Worm (Caenorhabditis elegans) whole organism, L4 larva: ENCODE data around the gene F54C9.9.

ENCODE experiments used
- F10B5.3 ChIP-seq: sonication (generic microtip); optimal IDR thresholded peaks from 2 replicates; lab custom pipeline; 2016; ENCODE audit warnings: mild to moderate bottlenecking, missing genetic modification characterization, missing compliant biosample characterization
- F44E2.7 ChIP-seq: fragments of 200-800 bp; sonication (Bioruptor generic); IDR thresholded peaks from 2 replicates; pipeline ENCODE4 v2.1.2; 2022; ENCODE audit warnings: missing genetic modification characterization, missing compliant biosample characterization
- R02D3.7 ChIP-seq: fragments of 150-350 bp; sonication (generic microtip); optimal IDR thresholded peaks from 3 replicates; lab custom pipeline; 2014; ENCODE audit warnings: missing biosample characterization, missing genetic modification characterization
- T20F7.1 ChIP-seq: fragments of 200-800 bp; sonication (Bioruptor generic); optimal IDR thresholded peaks from 2 replicates; lab custom pipeline; 2018; ENCODE audit warnings: mild to moderate bottlenecking, missing genetic modification characterization, missing compliant biosample characterization
- T26A8.4 ChIP-seq: fragments of 200-800 bp; sonication (Bioruptor generic); IDR thresholded peaks from 2 replicates; pipeline ENCODE4 v1.3.6; 2022; ENCODE audit warnings: missing genetic modification characterization, missing compliant biosample characterization
- aly-2 ChIP-seq: sonication (generic microtip); optimal IDR thresholded peaks from 2 replicates; lab custom pipeline; 2018; ENCODE audit warnings: missing biosample characterization, missing genetic modification characterization
- arid-1 ChIP-seq: fragments of 200-800 bp; sonication (Bioruptor generic); conservative IDR thresholded peaks from 2 replicates; pipeline ENCODE4 v1.3.6; 2022; ENCODE audit warnings: missing genetic modification reagents, missing genetic modification characterization, missing compliant biosample characterization
- ceh-62 ChIP-seq: sonication (generic microtip); optimal IDR thresholded peaks from 2 replicates; lab custom pipeline; 2017; ENCODE audit warnings: missing biosample characterization, missing genetic modification characterization
- ceh-82 ChIP-seq: sonication (generic microtip); optimal IDR thresholded peaks from 2 replicates; lab custom pipeline; 2017; ENCODE audit warnings: missing biosample characterization, missing genetic modification characterization
- ctbp-1 ChIP-seq: fragments of 200-800 bp; sonication (Bioruptor generic); IDR thresholded peaks from 2 replicates; pipeline ENCODE4 v1.3.6; 2022; ENCODE audit warnings: missing genetic modification reagents, missing genetic modification characterization, missing compliant biosample characterization
- daf-19 ChIP-seq: fragments of 200-800 bp; sonication (Bioruptor generic); conservative IDR thresholded peaks from 2 replicates; pipeline ENCODE4 v1.3.6; 2022; ENCODE audit warnings: missing genetic modification characterization, missing compliant biosample characterization
- daf-8 ChIP-seq: fragments of 200-800 bp; sonication (Bioruptor generic); IDR thresholded peaks from 2 replicates; pipeline ENCODE4 v1.3.6; 2022; ENCODE audit warnings: missing genetic modification characterization, missing compliant biosample characterization
- dpl-1 ChIP-seq: fragments of 150-350 bp; optimal IDR thresholded peaks from 2 replicates; lab custom pipeline; 2014; ENCODE audit warnings: missing biosample characterization, missing genetic modification reagents, missing genetic modification characterization
- fkh-10 ChIP-seq: fragments of 150-350 bp; optimal IDR thresholded peaks from 2 replicates; lab custom pipeline; 2014; ENCODE audit warnings: missing biosample characterization, missing genetic modification reagents, missing genetic modification characterization
- fos-1 ChIP-seq: fragments of 150-350 bp; optimal IDR thresholded peaks from 2 replicates; lab custom pipeline; 2014; ENCODE audit warnings: missing biosample characterization, missing genetic modification characterization
- hif-1 ChIP-seq, 2 experiments: sonication (generic microtip); optimal IDR thresholded peaks; 2 replicates each; lab custom pipeline; 2016 to 2017; ENCODE audit warnings: missing compliant biosample characterization in 2 of 2, missing genetic modification characterization in 2 of 2, missing genetic modification reagents in 2 of 2, missing genotype in 2 of 2, mild to moderate bottlenecking in 1 of 2
- jun-1 ChIP-seq: fragments of 150-350 bp; optimal IDR thresholded peaks from 2 replicates; lab custom pipeline; 2014; ENCODE audit warnings: missing biosample characterization, missing genetic modification reagents, missing genetic modification characterization
- lim-7 ChIP-seq: fragments of 200-800 bp; sonication (Bioruptor generic); IDR thresholded peaks from 2 replicates; pipeline ENCODE4 v1.3.6; 2022; ENCODE audit warnings: missing genetic modification characterization, missing compliant biosample characterization
- lin-13 ChIP-seq: fragments of 150-350 bp; optimal IDR thresholded peaks from 2 replicates; lab custom pipeline; 2014; ENCODE audit warnings: missing biosample characterization, missing genetic modification reagents, missing genetic modification characterization
- lin-15B ChIP-seq: fragments of 150-350 bp; sonication (generic microtip); optimal IDR thresholded peaks from 3 replicates; lab custom pipeline; 2014; ENCODE audit warnings: missing biosample characterization, missing genetic modification characterization
- lin-38 ChIP-seq: fragments of 200-800 bp; sonication (Bioruptor generic); IDR thresholded peaks from 2 replicates; pipeline ENCODE4 v1.3.6; 2022; ENCODE audit warnings: missing genetic modification reagents, missing genetic modification characterization, missing compliant biosample characterization
- lir-3 ChIP-seq: sonication (generic microtip); optimal IDR thresholded peaks from 2 replicates; lab custom pipeline; 2016; ENCODE audit warnings: mild to moderate bottlenecking, missing genetic modification characterization, missing compliant biosample characterization
- lsy-2 ChIP-seq, 2 experiments: fragments of 150-350 bp in 1 of 2; sonication (generic microtip) in 1 of 2; optimal IDR thresholded peaks; 2 replicates each; lab custom pipeline; 2014 to 2017; ENCODE audit warnings: missing biosample characterization in 2 of 2, missing genetic modification characterization in 2 of 2
- mep-1 ChIP-seq: fragments of 150-350 bp; sonication (generic microtip); optimal IDR thresholded peaks from 3 replicates; lab custom pipeline; 2014; ENCODE audit warnings: missing biosample characterization, missing genetic modification characterization
- mes-2 ChIP-seq: sonication (generic microtip); optimal IDR thresholded peaks from 2 replicates; lab custom pipeline; 2016; ENCODE audit warnings: missing genotype, mild to moderate bottlenecking, missing genetic modification characterization, missing compliant biosample characterization; ENCODE audit not compliant: poor library complexity, severe bottlenecking
- mxl-2 ChIP-seq: fragments of 200-800 bp; sonication (Bioruptor generic); conservative IDR thresholded peaks from 2 replicates; pipeline ENCODE4 v1.3.6; 2022; ENCODE audit warnings: missing genetic modification reagents, missing genetic modification characterization, missing compliant biosample characterization
- mxl-3 ChIP-seq: fragments of 200-800 bp; sonication (Bioruptor generic); optimal IDR thresholded peaks from 2 replicates; lab custom pipeline; 2018; ENCODE audit warnings: mild to moderate bottlenecking, missing genetic modification characterization, missing compliant biosample characterization
- nhr-11 ChIP-seq: fragments of 150-350 bp; optimal IDR thresholded peaks from 2 replicates; lab custom pipeline; 2014; ENCODE audit warnings: missing biosample characterization, missing genetic modification characterization
- nhr-28 ChIP-seq: fragments of 150-350 bp; optimal IDR thresholded peaks from 2 replicates; lab custom pipeline; 2014; ENCODE audit warnings: missing biosample characterization, missing genetic modification characterization
- nhr-42 ChIP-seq: fragments of 200-800 bp; sonication (Bioruptor generic); IDR thresholded peaks from 2 replicates; pipeline ENCODE4 v1.3.6; 2022; ENCODE audit warnings: missing genetic modification characterization, missing compliant biosample characterization
- nhr-48 ChIP-seq: sonication (generic microtip); optimal IDR thresholded peaks from 2 replicates; lab custom pipeline; 2016; ENCODE audit warnings: mild to moderate bottlenecking, missing genetic modification characterization, missing compliant biosample characterization
- pha-4 ChIP-seq, 2 experiments: fragments of 150-350 bp in 1 of 2; fragments of 200-800 bp in 1 of 2; sonication (Bioruptor generic) in 1 of 2; IDR thresholded peaks in 1 of 2; optimal IDR thresholded peaks in 1 of 2; 2 replicates each; pipeline versions ENCODE4 v1.3.6 to Lab custom; 2014 to 2022; ENCODE audit warnings: missing genetic modification characterization in 2 of 2, missing genetic modification reagents in 2 of 2, missing biosample characterization in 1 of 2, missing compliant biosample characterization in 1 of 2
- saeg-2 ChIP-seq: fragments of 200-800 bp; sonication (Bioruptor generic); IDR thresholded peaks from 2 replicates; pipeline ENCODE4 v1.3.6; 2022; ENCODE audit warnings: missing genetic modification reagents, missing genetic modification characterization, missing compliant biosample characterization
- set-16 ChIP-seq: fragments of 200-800 bp; sonication (Bioruptor generic); IDR thresholded peaks from 2 replicates; pipeline ENCODE4 v1.3.6; 2022; ENCODE audit warnings: missing genetic modification reagents, missing genetic modification characterization, missing compliant biosample characterization
- snpc-1.2 ChIP-seq: fragments of 200-800 bp; sonication (Bioruptor generic); IDR thresholded peaks from 2 replicates; pipeline ENCODE4 v1.3.6; 2022; ENCODE audit warnings: missing genetic modification reagents, missing genetic modification characterization, missing compliant biosample characterization
- tra-1 ChIP-seq: fragments of 200-800 bp; sonication (Bioruptor generic); IDR thresholded peaks from 2 replicates; pipeline ENCODE4 v1.3.6; 2022; ENCODE audit warnings: missing genetic modification reagents, missing genetic modification characterization, missing compliant biosample characterization
- unc-130 ChIP-seq: sonication (generic microtip); optimal IDR thresholded peaks from 2 replicates; lab custom pipeline; 2016; ENCODE audit warnings: missing genetic modification reagents, missing genetic modification characterization, missing compliant biosample characterization
- unc-39 ChIP-seq: sonication (generic microtip); optimal IDR thresholded peaks from 2 replicates; lab custom pipeline; 2017; ENCODE audit warnings: missing biosample characterization, missing genetic modification characterization
- vab-7 ChIP-seq: fragments of 200-800 bp; sonication (Bioruptor generic); IDR thresholded peaks from 2 replicates; pipeline ENCODE4 v1.3.6; 2022; ENCODE audit warnings: missing genetic modification reagents, missing genetic modification characterization, missing compliant biosample characterization
- zip-11 ChIP-seq: fragments of 200-800 bp; sonication (Bioruptor generic); IDR thresholded peaks from 2 replicates; pipeline ENCODE4 v1.3.6; 2022; ENCODE audit warnings: missing genetic modification characterization, missing compliant biosample characterization
- zip-2 ChIP-seq: fragments of 150-350 bp; optimal IDR thresholded peaks from 2 replicates; lab custom pipeline; 2014; ENCODE audit warnings: missing biosample characterization, missing genetic modification characterization

F54C9.9 gene

ce11 chrII:8577509-8578099 lies at the start of gene F54C9.9:
TSS of gene F54C9.9 (plus strand) at chrII:8578049.
- TF ChIP-seq lin-13 (GFP tag; lab: Kevin White, UChicago) (no peak), lsy-2 (tag; optimal IDR thresholded peaks at IDR 0.05; lab: Kevin White, UChicago) (peak in 1 of 2 experiments; percentile 61), daf-19 (GFP tag; lab: Robert Waterston, UW) (no peak), vab-7 (GFP tag; lab: Robert Waterston, UW) (no peak), saeg-2 (GFP tag; lab: Robert Waterston, UW) (no peak), jun-1 (tag; lab: Kevin White, UChicago) (no peak), pha-4 (GFP tag; IDR thresholded peaks at IDR 0.05; lab: Robert Waterston, UW) (peak; percentile 55; the same call in 1 of the 2 replicates), pha-4 (tag; optimal IDR thresholded peaks at IDR 0.05; lab: Kevin White, UChicago) (no peak), nhr-42 (GFP tag; lab: Robert Waterston, UW) (no peak), aly-2 (tag; lab: Kevin White, UChicago) (no peak), tra-1 (no peak), zip-2 (tag; lab: Kevin White, UChicago) (no peak), arid-1 (GFP tag; lab: Robert Waterston, UW) (no peak), daf-8 (GFP tag; lab: Robert Waterston, UW) (no peak), unc-130 (GFP tag; lab: Kevin White, UChicago) (peak; percentile 54), R02D3.7 (tag; lab: Kevin White, UChicago) (no peak), lim-7 (GFP tag; lab: Robert Waterston, UW) (no peak), dpl-1 (GFP tag; lab: Kevin White, UChicago) (peak; percentile 4), nhr-28 (tag; lab: Kevin White, UChicago) (peak; percentile 11), ceh-82 (no peak), lin-38 (GFP tag; lab: Robert Waterston, UW) (peak; percentile 82), snpc-1.2 (GFP tag; lab: Robert Waterston, UW) (peak; percentile 64; the same call in 1 of the 2 replicates), fkh-10 (no peak), mxl-2 (no peak), mxl-3 (GFP tag; lab: Kevin White, UChicago) (no peak), hif-1 (tag; optimal IDR thresholded peaks at IDR 0.05; lab: Kevin White, UChicago) (no peak), F10B5.3 (tag; lab: Kevin White, UChicago) (no peak), F44E2.7 (GFP tag; lab: Robert Waterston, UW) (no peak), nhr-48 (no peak), T26A8.4 (no peak), set-16 (no peak), mep-1 (tag; lab: Kevin White, UChicago) (peak; percentile 2), nhr-11 (no peak), ceh-62 (tag; lab: Kevin White, UChicago) (no peak), lin-15B (tag; lab: Kevin White, UChicago) (no peak), ctbp-1 (GFP tag; lab: Robert Waterston, UW) (no peak), T20F7.1 (GFP tag; lab: Kevin White, UChicago) (no peak), zip-11 (GFP tag; lab: Robert Waterston, UW) (no peak), fos-1 (tag; lab: Kevin White, UChicago) (no peak), lir-3 (tag; lab: Kevin White, UChicago) (no peak), mes-2 (tag; lab: Kevin White, UChicago) (peak; percentile 44), unc-39 (no peak)
- TF ChIP-seq, all 104 proteins: peak for 9
